Worm (Caenorhabditis elegans) whole organism, L4 larva: Measurements from ENCODE around the gene D1044.4.
A peak's percentile ranks its signal among the peaks of the same experiment; 100 is the strongest.

ENCODE experiments used
- R02D3.7 ChIP-seq: fragments of 150-350 bp; sonication (generic microtip); optimal IDR thresholded peaks from 3 replicates; lab custom pipeline; 2014; ENCODE audit warnings: missing biosample characterization, missing genetic modification characterization
- T20F7.1 ChIP-seq: fragments of 200-800 bp; sonication (Bioruptor generic); optimal IDR thresholded peaks from 2 replicates; lab custom pipeline; 2018; ENCODE audit warnings: mild to moderate bottlenecking, missing genetic modification characterization, missing compliant biosample characterization
- Y105C5A.15 ChIP-seq: fragments of 200-800 bp; sonication (Bioruptor generic); IDR thresholded peaks from 2 replicates; pipeline ENCODE4 v1.3.6; 2022; ENCODE audit warnings: missing genetic modification characterization, missing compliant biosample characterization
- Y48G9A.11 ChIP-seq: fragments of 200-800 bp; sonication (Bioruptor generic); IDR thresholded peaks from 2 replicates; pipeline ENCODE4 v1.3.6; 2022; ENCODE audit warnings: missing genetic modification reagents, missing genetic modification characterization, missing compliant biosample characterization
- Y75B8A.6 ChIP-seq: fragments of 200-800 bp; sonication (Bioruptor generic); IDR thresholded peaks from 2 replicates; pipeline ENCODE4 v1.3.6; 2022; ENCODE audit warnings: missing genetic modification reagents, missing genetic modification characterization, missing compliant biosample characterization
- ZK337.2 ChIP-seq: fragments of 200-800 bp; sonication (Bioruptor generic); IDR thresholded peaks from 2 replicates; pipeline ENCODE4 v1.3.6; 2022; ENCODE audit warnings: missing genetic modification reagents, missing genetic modification characterization, missing compliant biosample characterization
- aha-1 ChIP-seq: fragments of 150-350 bp; peaks from one replicate; lab custom pipeline; 2014; ENCODE audit warnings: missing biosample characterization, missing genetic modification characterization
- aly-2 ChIP-seq: sonication (generic microtip); optimal IDR thresholded peaks from 2 replicates; lab custom pipeline; 2018; ENCODE audit warnings: missing biosample characterization, missing genetic modification characterization
- ama-1 ChIP-seq: fragments of 150-350 bp; optimal IDR thresholded peaks from 2 replicates; lab custom pipeline; 2014; ENCODE audit warnings: inconsistent platforms, mixed read lengths
- arid-1 ChIP-seq: fragments of 200-800 bp; sonication (Bioruptor generic); conservative IDR thresholded peaks from 2 replicates; pipeline ENCODE4 v1.3.6; 2022; ENCODE audit warnings: missing genetic modification reagents, missing genetic modification characterization, missing compliant biosample characterization
- attf-4 ChIP-seq: sonication (generic microtip); optimal IDR thresholded peaks from 3 replicates; lab custom pipeline; 2017; ENCODE audit warnings: missing biosample characterization, missing genetic modification characterization
- ceh-20 ChIP-seq: fragments of 200-800 bp; sonication (Bioruptor generic); IDR thresholded peaks from 2 replicates; pipeline ENCODE4 v1.3.6; 2022; ENCODE audit warnings: missing genetic modification reagents, missing genetic modification characterization, missing compliant biosample characterization
- ceh-32 ChIP-seq: sonication (generic microtip); optimal IDR thresholded peaks from 2 replicates; lab custom pipeline; 2016; ENCODE audit warnings: mild to moderate bottlenecking, missing genetic modification characterization, missing compliant biosample characterization; ENCODE audit not compliant: poor library complexity
- ceh-44 ChIP-seq: fragments of 200-800 bp; sonication (Bioruptor generic); IDR thresholded peaks from 2 replicates; pipeline ENCODE4 v1.3.6; 2022; ENCODE audit warnings: missing genetic modification reagents, missing genetic modification characterization, missing compliant biosample characterization
- ceh-82 ChIP-seq: sonication (generic microtip); optimal IDR thresholded peaks from 2 replicates; lab custom pipeline; 2017; ENCODE audit warnings: missing biosample characterization, missing genetic modification characterization
- daf-16 ChIP-seq, 3 experiments: sonication (generic microtip); optimal IDR thresholded peaks; 2 replicates each; lab custom pipeline; 2016 to 2017; ENCODE audit warnings: missing genetic modification characterization in 3 of 3, missing genetic modification reagents in 3 of 3, mild to moderate bottlenecking in 2 of 3, missing compliant biosample characterization in 2 of 3, missing biosample characterization in 1 of 3, moderate library complexity in 1 of 3
- daf-19 ChIP-seq: fragments of 200-800 bp; sonication (Bioruptor generic); conservative IDR thresholded peaks from 2 replicates; pipeline ENCODE4 v1.3.6; 2022; ENCODE audit warnings: missing genetic modification characterization, missing compliant biosample characterization
- daf-8 ChIP-seq: fragments of 200-800 bp; sonication (Bioruptor generic); IDR thresholded peaks from 2 replicates; pipeline ENCODE4 v1.3.6; 2022; ENCODE audit warnings: missing genetic modification characterization, missing compliant biosample characterization
- dmd-6 ChIP-seq: fragments of 200-800 bp; sonication (Bioruptor generic); IDR thresholded peaks from 2 replicates; pipeline ENCODE4 v1.3.6; 2022; ENCODE audit warnings: missing genetic modification reagents, missing genetic modification characterization, missing compliant biosample characterization
- dmd-8 ChIP-seq: fragments of 200-800 bp; sonication (Bioruptor generic); IDR thresholded peaks from 2 replicates; pipeline ENCODE4 v1.3.6; 2022; ENCODE audit warnings: missing genetic modification characterization, missing compliant biosample characterization
- duxl-1 ChIP-seq: sonication (generic microtip); optimal IDR thresholded peaks from 2 replicates; lab custom pipeline; 2016; ENCODE audit warnings: mild to moderate bottlenecking, missing genetic modification characterization, moderate library complexity, missing compliant biosample characterization; ENCODE audit not compliant: poor library complexity
- dve-1 ChIP-seq: sonication (generic microtip); optimal IDR thresholded peaks from 2 replicates; lab custom pipeline; 2017; ENCODE audit warnings: antibody characterized with exemption, mild to moderate bottlenecking, missing genetic modification characterization, missing compliant biosample characterization; ENCODE audit not compliant: insufficient read depth
- fos-1 ChIP-seq: fragments of 150-350 bp; optimal IDR thresholded peaks from 2 replicates; lab custom pipeline; 2014; ENCODE audit warnings: missing biosample characterization, missing genetic modification characterization
- hif-1 ChIP-seq, 2 experiments: sonication (generic microtip); optimal IDR thresholded peaks; 2 replicates each; lab custom pipeline; 2016 to 2017; ENCODE audit warnings: missing compliant biosample characterization in 2 of 2, missing genetic modification characterization in 2 of 2, missing genetic modification reagents in 2 of 2, missing genotype in 2 of 2, mild to moderate bottlenecking in 1 of 2
- hlh-11 ChIP-seq: fragments of 200-800 bp; sonication (Bioruptor generic); optimal IDR thresholded peaks from 2 replicates; lab custom pipeline; 2018; ENCODE audit warnings: mild to moderate bottlenecking, missing genetic modification characterization, missing compliant biosample characterization
- hlh-30 ChIP-seq: sonication (generic microtip); optimal IDR thresholded peaks from 2 replicates; lab custom pipeline; 2017; ENCODE audit warnings: antibody characterized with exemption, mild to moderate bottlenecking, missing genetic modification characterization, missing compliant biosample characterization; ENCODE audit not compliant: insufficient read depth
- lim-7 ChIP-seq: fragments of 200-800 bp; sonication (Bioruptor generic); IDR thresholded peaks from 2 replicates; pipeline ENCODE4 v1.3.6; 2022; ENCODE audit warnings: missing genetic modification characterization, missing compliant biosample characterization
- lin-38 ChIP-seq: fragments of 200-800 bp; sonication (Bioruptor generic); IDR thresholded peaks from 2 replicates; pipeline ENCODE4 v1.3.6; 2022; ENCODE audit warnings: missing genetic modification reagents, missing genetic modification characterization, missing compliant biosample characterization
- lir-3 ChIP-seq: sonication (generic microtip); optimal IDR thresholded peaks from 2 replicates; lab custom pipeline; 2016; ENCODE audit warnings: mild to moderate bottlenecking, missing genetic modification characterization, missing compliant biosample characterization
- mdt-29 ChIP-seq: fragments of 200-800 bp; sonication (Bioruptor generic); IDR thresholded peaks from 2 replicates; pipeline ENCODE4 v1.3.6; 2022; ENCODE audit warnings: missing genetic modification reagents, missing genetic modification characterization, missing compliant biosample characterization
- mep-1 ChIP-seq: fragments of 150-350 bp; sonication (generic microtip); optimal IDR thresholded peaks from 3 replicates; lab custom pipeline; 2014; ENCODE audit warnings: missing biosample characterization, missing genetic modification characterization
- mes-2 ChIP-seq: sonication (generic microtip); optimal IDR thresholded peaks from 2 replicates; lab custom pipeline; 2016; ENCODE audit warnings: missing genotype, mild to moderate bottlenecking, missing genetic modification characterization, missing compliant biosample characterization; ENCODE audit not compliant: poor library complexity, severe bottlenecking
- mxl-3 ChIP-seq: fragments of 200-800 bp; sonication (Bioruptor generic); optimal IDR thresholded peaks from 2 replicates; lab custom pipeline; 2018; ENCODE audit warnings: mild to moderate bottlenecking, missing genetic modification characterization, missing compliant biosample characterization
- nhr-10 ChIP-seq: fragments of 150-350 bp; optimal IDR thresholded peaks from 2 replicates; lab custom pipeline; 2014; ENCODE audit warnings: missing biosample characterization, missing genetic modification characterization
- nhr-102 ChIP-seq: sonication (generic microtip); optimal IDR thresholded peaks from 2 replicates; lab custom pipeline; 2016; ENCODE audit warnings: mild to moderate bottlenecking, missing genetic modification characterization, moderate library complexity, missing compliant biosample characterization
- nhr-11 ChIP-seq: fragments of 150-350 bp; optimal IDR thresholded peaks from 2 replicates; lab custom pipeline; 2014; ENCODE audit warnings: missing biosample characterization, missing genetic modification characterization
- nhr-28 ChIP-seq: fragments of 150-350 bp; optimal IDR thresholded peaks from 2 replicates; lab custom pipeline; 2014; ENCODE audit warnings: missing biosample characterization, missing genetic modification characterization
- nhr-42 ChIP-seq: fragments of 200-800 bp; sonication (Bioruptor generic); IDR thresholded peaks from 2 replicates; pipeline ENCODE4 v1.3.6; 2022; ENCODE audit warnings: missing genetic modification characterization, missing compliant biosample characterization
- nhr-6 ChIP-seq: fragments of 150-350 bp; optimal IDR thresholded peaks from 2 replicates; lab custom pipeline; 2014; ENCODE audit warnings: missing biosample characterization, missing genetic modification characterization
- nhr-77 ChIP-seq: fragments of 150-350 bp; optimal IDR thresholded peaks from 2 replicates; lab custom pipeline; 2014; ENCODE audit warnings: missing biosample characterization, missing genetic modification characterization
- rbr-2 ChIP-seq: sonication (generic microtip); optimal IDR thresholded peaks from 2 replicates; lab custom pipeline; 2016; ENCODE audit warnings: missing genotype, missing genetic modification characterization, missing compliant biosample characterization
- spr-1 ChIP-seq: sonication (generic microtip); optimal IDR thresholded peaks from 2 replicates; lab custom pipeline; 2016; ENCODE audit warnings: mild to moderate bottlenecking, missing genetic modification characterization, missing compliant biosample characterization
- unc-130 ChIP-seq: sonication (generic microtip); optimal IDR thresholded peaks from 2 replicates; lab custom pipeline; 2016; ENCODE audit warnings: missing genetic modification reagents, missing genetic modification characterization, missing compliant biosample characterization
- unc-39 ChIP-seq: sonication (generic microtip); optimal IDR thresholded peaks from 2 replicates; lab custom pipeline; 2017; ENCODE audit warnings: missing biosample characterization, missing genetic modification characterization
- unc-62 ChIP-seq, 3 experiments: fragments of 150-350 bp in 1 of 3; sonication (generic microtip); optimal IDR thresholded peaks in 2 of 3; peaks in 1 of 3; 1 replicate in 1 of 3; 2 replicates in 2 of 3; lab custom pipeline; 2014 to 2017; ENCODE audit warnings: missing biosample characterization in 3 of 3, missing genetic modification characterization in 3 of 3, missing genetic modification reagents in 3 of 3, missing genotype in 1 of 3
- zag-1 ChIP-seq: fragments of 150-350 bp; optimal IDR thresholded peaks from 2 replicates; lab custom pipeline; 2014; ENCODE audit warnings: missing biosample characterization, missing genetic modification characterization
- zip-11 ChIP-seq: fragments of 200-800 bp; sonication (Bioruptor generic); IDR thresholded peaks from 2 replicates; pipeline ENCODE4 v1.3.6; 2022; ENCODE audit warnings: missing genetic modification characterization, missing compliant biosample characterization
- ztf-11 ChIP-seq: fragments of 150-350 bp; optimal IDR thresholded peaks from 2 replicates; lab custom pipeline; 2014; ENCODE audit warnings: missing biosample characterization, missing genetic modification characterization
- ztf-7 ChIP-seq: fragments of 150-350 bp; optimal IDR thresholded peaks from 2 replicates; lab custom pipeline; 2014; ENCODE audit warnings: missing biosample characterization, missing genetic modification characterization

D1044.4 gene

ce11 chrIII:5553098-5553497 is 31.3 kb upstream of the D1044.4 start (continued):
- TF ChIP-seq aha-1 (tag; lab: Kevin White, UChicago) (no peak), nhr-10 (no peak), lim-7 (no peak), unc-39 (tag; lab: Kevin White, UChicago) (no peak), arid-1 (GFP tag; lab: Robert Waterston, UW) (no peak), rbr-2 (tag; lab: Kevin White, UChicago) (no peak), duxl-1 (tag; lab: Kevin White, UChicago) (no peak), R02D3.7 (tag; lab: Kevin White, UChicago) (no peak), ZK337.2 (GFP tag; lab: Robert Waterston, UW) (no peak), hlh-30 (peak; percentile 44), hif-1 (tag; optimal IDR thresholded peaks at IDR 0.05; lab: Kevin White, UChicago) (no peak), ceh-32 (tag; lab: Kevin White, UChicago) (no peak), dmd-6 (peak; percentile 89), Y48G9A.11 (no peak), ceh-82 (tag; lab: Kevin White, UChicago) (no peak), ceh-44 (GFP tag; lab: Robert Waterston, UW) (no peak), attf-4 (tag; lab: Kevin White, UChicago) (no peak), dmd-8 (GFP tag; lab: Robert Waterston, UW) (no peak), nhr-42 (0 out of 2 replicates have a peak, but pooled peaks have one; percentile 13), Y75B8A.6 (GFP tag; lab: Robert Waterston, UW) (0 out of 2 replicates have a peak, but pooled peaks have one; percentile 42), unc-130 (no peak), fos-1 (no peak), nhr-102 (tag; lab: Kevin White, UChicago) (peak; percentile 64), daf-19 (GFP tag; lab: Robert Waterston, UW) (no peak), ztf-7 (tag; lab: Kevin White, UChicago) (no peak), mdt-29 (GFP tag; lab: Robert Waterston, UW) (peak; percentile 80; the same call in 1 of the 2 replicates)

ce11 chrIII:5552072-5552667 is 30.3 kb upstream of the D1044.4 start, which contains the start of gene F09F7.6:
Gene F09F7.6 (minus strand): TSS chrIII:5552135.
- TF ChIP-seq daf-16 (GFP tag; optimal IDR thresholded peaks at IDR 0.05; lab: Kevin White, UChicago) (peak; percentile 77 to 80), daf-16 (tag; optimal IDR thresholded peaks at IDR 0.05; lab: Kevin White, UChicago) (peak; percentile 93), hlh-11 (peak; percentile 94), T20F7.1 (GFP tag; lab: Kevin White, UChicago) (peak; percentile 9), hlh-30 (peak; percentile 92), nhr-6 (tag; lab: Kevin White, UChicago) (peak; percentile 38), Y105C5A.15 (GFP tag; lab: Robert Waterston, UW) (no peak), nhr-77 (peak; percentile 84), nhr-28 (tag; lab: Kevin White, UChicago) (peak; percentile 82), ceh-20 (GFP tag; lab: Robert Waterston, UW) (peak; percentile 59; the same call in 1 of the 2 replicates), hif-1 (tag; optimal IDR thresholded peaks at IDR 0.05; lab: Kevin White, UChicago) (peak in 1 of 2 experiments; percentile 49), ztf-7 (tag; lab: Kevin White, UChicago) (peak; percentile 13), nhr-11 (tag; lab: Kevin White, UChicago) (peak; percentile 67), dve-1 (peak; percentile 96), lin-38 (GFP tag; lab: Robert Waterston, UW) (no peak), aha-1 (tag; lab: Kevin White, UChicago) (peak; percentile 89), daf-8 (GFP tag; lab: Robert Waterston, UW) (no peak), ama-1 (lab: Kevin White, UChicago) (peak; percentile 92), mdt-29 (GFP tag; lab: Robert Waterston, UW) (no peak), mes-2 (tag; lab: Kevin White, UChicago) (peak; percentile 21), mxl-3 (GFP tag; lab: Kevin White, UChicago) (peak; percentile 68), spr-1 (tag; lab: Kevin White, UChicago) (no peak), ztf-11 (tag; lab: Kevin White, UChicago) (no peak), aly-2 (no peak), unc-62 (GFP tag; optimal IDR thresholded peaks at IDR 0.05 in 1 of 2; lab: Kevin White, UChicago) (peak in 1 of 2 experiments; percentile 96), unc-62 (tag; optimal IDR thresholded peaks at IDR 0.05; lab: Kevin White, UChicago) (no peak), mep-1 (tag; lab: Kevin White, UChicago) (peak; percentile 71), lir-3 (tag; lab: Kevin White, UChicago) (no peak), zip-11 (no peak), zag-1 (no peak)
